Worm (Caenorhabditis elegans) whole organism, L3 larva: Measurements from ENCODE around the gene T14B1.1.
A peak's percentile ranks its signal among the peaks of the same experiment; 100 is the strongest.

Source experiments
- R02D3.7 ChIP-seq: fragments of 150-350 bp; optimal IDR thresholded peaks from 2 replicates; lab custom pipeline; 2014; ENCODE audit warnings: missing biosample characterization, missing genetic modification characterization
- ZK546.5 ChIP-seq: sonication (generic microtip); optimal IDR thresholded peaks from 2 replicates; lab custom pipeline; 2017; ENCODE audit warnings: missing biosample characterization, missing genetic modification characterization
- aly-2 ChIP-seq: fragments of 150-350 bp; optimal IDR thresholded peaks from 2 replicates; lab custom pipeline; 2014; ENCODE audit warnings: missing biosample characterization, missing genetic modification characterization
- ama-1 ChIP-seq: fragments of 150-350 bp; optimal IDR thresholded peaks from 2 replicates; lab custom pipeline; 2018
- ceh-16 ChIP-seq: sonication (generic microtip); optimal IDR thresholded peaks from 2 replicates; lab custom pipeline; 2017; ENCODE audit warnings: missing biosample characterization, missing genetic modification characterization
- ceh-28 ChIP-seq: fragments of 150-350 bp; optimal IDR thresholded peaks from 2 replicates; lab custom pipeline; 2014; ENCODE audit warnings: missing biosample characterization, missing genetic modification reagents, missing genetic modification characterization
- ceh-82 ChIP-seq: fragments of 150-350 bp; optimal IDR thresholded peaks from 2 replicates; lab custom pipeline; 2014; ENCODE audit warnings: missing biosample characterization, missing genetic modification characterization
- ceh-9 ChIP-seq: sonication (generic microtip); optimal IDR thresholded peaks from 2 replicates; lab custom pipeline; 2018; ENCODE audit warnings: missing biosample characterization, missing genetic modification characterization
- daf-12 ChIP-seq: fragments of 150-350 bp; optimal IDR thresholded peaks from 2 replicates; lab custom pipeline; 2014; ENCODE audit warnings: missing biosample characterization, missing genetic modification reagents, missing genetic modification characterization
- egl-27 ChIP-seq: sonication (generic microtip); optimal IDR thresholded peaks from 4 replicates; lab custom pipeline; 2017; ENCODE audit warnings: missing biosample characterization, missing genetic modification reagents, missing genetic modification characterization
- egl-5 ChIP-seq: fragments of 150-350 bp; optimal IDR thresholded peaks from 2 replicates; lab custom pipeline; 2017; ENCODE audit warnings: missing biosample characterization, missing genetic modification reagents, missing genetic modification characterization, inconsistent platforms
- elt-1 ChIP-seq: fragments of 150-350 bp; optimal IDR thresholded peaks from 2 replicates; lab custom pipeline; 2014; ENCODE audit warnings: missing biosample characterization, missing genetic modification characterization
- elt-2 ChIP-seq: sonication (generic microtip); optimal IDR thresholded peaks from 2 replicates; lab custom pipeline; 2016; ENCODE audit warnings: missing genetic modification reagents, mild to moderate bottlenecking, missing genetic modification characterization, missing compliant biosample characterization
- elt-3 ChIP-seq, 3 experiments: fragments of 150-350 bp in 1 of 3; sonication (generic microtip) in 2 of 3; optimal IDR thresholded peaks; 2 replicates in 2 of 3; 4 replicates in 1 of 3; lab custom pipeline; 2014 to 2017; ENCODE audit warnings: missing biosample characterization in 3 of 3, missing genetic modification characterization in 3 of 3
- eor-1 ChIP-seq, 2 experiments: fragments of 150-350 bp; optimal IDR thresholded peaks; 2 replicates each; lab custom pipeline; 2014 to 2018; ENCODE audit warnings: missing biosample characterization in 2 of 2, missing genetic modification characterization in 2 of 2
- fkh-10 ChIP-seq: sonication (generic microtip); optimal IDR thresholded peaks from 2 replicates; lab custom pipeline; 2017; ENCODE audit warnings: missing biosample characterization, missing genetic modification reagents, missing genetic modification characterization
- fkh-2 ChIP-seq: fragments of 150-350 bp; optimal IDR thresholded peaks from 2 replicates; lab custom pipeline; 2014; ENCODE audit warnings: missing biosample characterization, missing genetic modification reagents, missing genetic modification characterization
- fos-1 ChIP-seq: fragments of 150-350 bp; optimal IDR thresholded peaks from 2 replicates; lab custom pipeline; 2014; ENCODE audit warnings: missing biosample characterization, missing genetic modification characterization
- hmg-11 ChIP-seq: sonication (generic microtip); optimal IDR thresholded peaks from 2 replicates; lab custom pipeline; 2016; ENCODE audit warnings: missing genetic modification characterization, missing compliant biosample characterization
- jun-1 ChIP-seq: fragments of 150-350 bp; optimal IDR thresholded peaks from 2 replicates; lab custom pipeline; 2014; ENCODE audit warnings: missing biosample characterization, missing genetic modification reagents, missing genetic modification characterization
- lin-15B ChIP-seq: fragments of 150-350 bp; optimal IDR thresholded peaks from 2 replicates; lab custom pipeline; 2014; ENCODE audit warnings: missing biosample characterization, missing genetic modification characterization
- lin-39 ChIP-seq: fragments of 150-350 bp; optimal IDR thresholded peaks from 2 replicates; lab custom pipeline; 2018; ENCODE audit warnings: missing biosample characterization, missing genetic modification reagents, missing genetic modification characterization
- lsy-12 ChIP-seq: sonication (generic microtip); optimal IDR thresholded peaks from 2 replicates; lab custom pipeline; 2016; ENCODE audit warnings: mild to moderate bottlenecking, missing genetic modification characterization, missing compliant biosample characterization
- mdl-1 ChIP-seq: fragments of 150-350 bp; optimal IDR thresholded peaks from 2 replicates; lab custom pipeline; 2014; ENCODE audit warnings: missing biosample characterization, missing genetic modification characterization
- mml-1 ChIP-seq: fragments of 150-350 bp; sonication (generic microtip); optimal IDR thresholded peaks from 3 replicates; lab custom pipeline; 2014; ENCODE audit warnings: missing biosample characterization, missing genetic modification characterization
- nfya-1 ChIP-seq: sonication (generic microtip); optimal IDR thresholded peaks from 2 replicates; lab custom pipeline; 2017; ENCODE audit warnings: missing genetic modification characterization, mild to moderate bottlenecking, missing compliant biosample characterization, antibody characterized with exemption, moderate library complexity; ENCODE audit not compliant: insufficient read depth
- nhr-11 ChIP-seq: fragments of 150-350 bp; optimal IDR thresholded peaks from 2 replicates; lab custom pipeline; 2014; ENCODE audit warnings: missing biosample characterization, missing genetic modification characterization
- nhr-12 ChIP-seq: fragments of 150-350 bp; optimal IDR thresholded peaks from 2 replicates; lab custom pipeline; 2014; ENCODE audit warnings: missing biosample characterization, missing genetic modification characterization
- nhr-23 ChIP-seq: fragments of 150-350 bp; optimal IDR thresholded peaks from 2 replicates; lab custom pipeline; 2014; ENCODE audit warnings: missing biosample characterization, missing genetic modification reagents, missing genetic modification characterization
- nhr-237 ChIP-seq: fragments of 150-350 bp; optimal IDR thresholded peaks from 2 replicates; lab custom pipeline; 2014; ENCODE audit warnings: missing biosample characterization, missing genetic modification characterization
- nhr-25 ChIP-seq: sonication (generic microtip); optimal IDR thresholded peaks from 2 replicates; lab custom pipeline; 2017; ENCODE audit warnings: missing biosample characterization, missing genetic modification characterization
- nhr-28 ChIP-seq: fragments of 150-350 bp; optimal IDR thresholded peaks from 2 replicates; lab custom pipeline; 2014; ENCODE audit warnings: missing biosample characterization, missing genetic modification characterization
- nhr-43 ChIP-seq: sonication (generic microtip); optimal IDR thresholded peaks from 2 replicates; lab custom pipeline; 2016; ENCODE audit warnings: mild to moderate bottlenecking, missing genetic modification characterization, missing compliant biosample characterization; ENCODE audit not compliant: poor library complexity, severe bottlenecking
- nhr-67 ChIP-seq: fragments of 150-350 bp; optimal IDR thresholded peaks from 2 replicates; lab custom pipeline; 2014; ENCODE audit warnings: missing biosample characterization, missing genetic modification characterization
- nhr-76 ChIP-seq: fragments of 150-350 bp; sonication (generic microtip); optimal IDR thresholded peaks from 5 replicates; lab custom pipeline; 2014; ENCODE audit warnings: missing biosample characterization, missing genetic modification characterization
- nhr-77 ChIP-seq: fragments of 150-350 bp; optimal IDR thresholded peaks from 2 replicates; lab custom pipeline; 2014; ENCODE audit warnings: missing biosample characterization, missing genetic modification characterization
- pha-4 ChIP-seq: fragments of 150-350 bp; optimal IDR thresholded peaks from 2 replicates; lab custom pipeline; 2014; ENCODE audit warnings: missing biosample characterization, missing genetic modification reagents, missing genetic modification characterization
- pqm-1 ChIP-seq: fragments of 150-350 bp; optimal IDR thresholded peaks from 2 replicates; lab custom pipeline; 2017; ENCODE audit warnings: missing biosample characterization, missing genetic modification characterization, inconsistent platforms
- sea-2 ChIP-seq: fragments of 150-350 bp; sonication (generic microtip); optimal IDR thresholded peaks from 4 replicates; lab custom pipeline; 2014; ENCODE audit warnings: missing biosample characterization, missing genetic modification reagents, missing genetic modification characterization
- skn-1 ChIP-seq: fragments of 150-350 bp; optimal IDR thresholded peaks from 2 replicates; lab custom pipeline; 2014; ENCODE audit warnings: missing biosample characterization, missing genetic modification characterization
- snpc-4 ChIP-seq: fragments of 150-350 bp; optimal IDR thresholded peaks from 2 replicates; lab custom pipeline; 2014; ENCODE audit warnings: missing biosample characterization, missing genetic modification characterization
- tbx-2 ChIP-seq: sonication (generic microtip); optimal IDR thresholded peaks from 2 replicates; lab custom pipeline; 2016; ENCODE audit warnings: mild to moderate bottlenecking, missing genetic modification characterization, missing compliant biosample characterization
- unc-39 ChIP-seq: sonication (generic microtip); optimal IDR thresholded peaks from 4 replicates; lab custom pipeline; 2017; ENCODE audit warnings: missing biosample characterization, missing genetic modification characterization
- unc-62 ChIP-seq: fragments of 150-350 bp; sonication (generic microtip); optimal IDR thresholded peaks from 4 replicates; lab custom pipeline; 2014; ENCODE audit warnings: missing biosample characterization, missing genetic modification reagents, missing genetic modification characterization
- zag-1 ChIP-seq: fragments of 150-350 bp; optimal IDR thresholded peaks from 2 replicates; lab custom pipeline; 2014; ENCODE audit warnings: missing biosample characterization, missing genetic modification characterization
- ztf-11 ChIP-seq: fragments of 150-350 bp; optimal IDR thresholded peaks from 2 replicates; lab custom pipeline; 2014; ENCODE audit warnings: missing biosample characterization, missing genetic modification characterization
- ztf-4 ChIP-seq: fragments of 150-350 bp; optimal IDR thresholded peaks from 2 replicates; lab custom pipeline; 2014; ENCODE audit warnings: missing biosample characterization, missing genetic modification characterization

T14B1.1 gene

ce11 chrX:9637700-9638099, 30.8 kb downstream of the T14B1.1 start:
- TF ChIP-seq nfya-1 (peak; percentile 57), elt-2 (peak; percentile 42), nhr-237 (tag; lab: Kevin White, UChicago) (no peak), lin-15B (no peak), elt-1 (tag; lab: Kevin White, UChicago) (no peak), nhr-77 (tag; lab: Kevin White, UChicago) (no peak), ceh-28 (tag; lab: Kevin White, UChicago) (no peak), nhr-43 (peak; percentile 60), fos-1 (tag; lab: Kevin White, UChicago) (no peak), jun-1 (tag; lab: Kevin White, UChicago) (no peak), ztf-4 (tag; lab: Kevin White, UChicago) (peak; percentile 71), skn-1 (tag; lab: Kevin White, UChicago) (no peak), tbx-2 (tag; lab: Kevin White, UChicago) (peak; percentile 51), R02D3.7 (tag; lab: Kevin White, UChicago) (peak; percentile 42), ceh-16 (tag; lab: Kevin White, UChicago) (no peak), hmg-11 (peak; percentile 63), nhr-23 (tag; lab: Kevin White, UChicago) (peak; percentile 38), unc-39 (tag; lab: Kevin White, UChicago) (no peak), nhr-28 (no peak), fkh-2 (no peak), lsy-12 (tag; lab: Kevin White, UChicago) (peak; percentile 37), zag-1 (tag; lab: Kevin White, UChicago) (no peak), mml-1 (tag; lab: Kevin White, UChicago) (no peak), ztf-11 (tag; lab: Kevin White, UChicago) (no peak), nhr-12 (tag; lab: Kevin White, UChicago) (no peak), egl-27 (tag; lab: Kevin White, UChicago) (no peak), mdl-1 (tag; lab: Kevin White, UChicago) (no peak), egl-5 (tag; lab: Kevin White, UChicago) (peak; percentile 52), ama-1 (no peak), daf-12 (tag; lab: Kevin White, UChicago) (no peak), fkh-10 (no peak), ceh-82 (tag; lab: Kevin White, UChicago) (peak; percentile 17), elt-3 (tag; optimal IDR thresholded peaks at IDR 0.05; lab: Kevin White, UChicago) (no peak), nhr-76 (tag; lab: Kevin White, UChicago) (no peak), lin-39 (tag; lab: Kevin White, UChicago) (no peak), nhr-67 (tag; lab: Kevin White, UChicago) (no peak), ZK546.5 (no peak), eor-1 (tag; optimal IDR thresholded peaks at IDR 0.05; lab: Kevin White, UChicago) (no peak), ceh-9 (tag; lab: Kevin White, UChicago) (no peak), unc-62 (GFP tag; lab: Kevin White, UChicago) (no peak), nhr-25 (tag; lab: Kevin White, UChicago) (peak; percentile 35), nhr-11 (no peak), aly-2 (tag; lab: Kevin White, UChicago) (no peak), pha-4 (peak; percentile 39), pqm-1 (no peak), sea-2 (GFP tag; lab: Kevin White, UChicago) (no peak), snpc-4 (tag; lab: Kevin White, UChicago) (no peak)

- TF ChIP-seq nhr-23 (tag; lab: Kevin White, UChicago) (peak; percentile 39), lin-39 (tag; lab: Kevin White, UChicago) (peak; percentile 26), skn-1 (tag; lab: Kevin White, UChicago) (no peak), egl-5 (tag; lab: Kevin White, UChicago) (peak; percentile 44)
- TF ChIP-seq, all 47 proteins: peak for 3
Observed at ce11 chrX:9637137-9637536, 31.4 kb downstream of the T14B1.1 start.
